Worm (Caenorhabditis elegans): Measurements from ENCODE around the gene Y73C8C.12.

ce11 chrV:3133293-3133755 is 8.3 kb downstream of the Y73C8C.12 start, which contains the start of gene F02C9.2:
- TF ChIP-seq ztf-29 (GFP tag; IDR thresholded peaks at IDR 0.05), result no peak
- TF ChIP-seq med-1 (GFP tag; optimal IDR thresholded peaks at IDR 0.05; ENCODE audit: insufficient read depth), result no peak
- no peak for TF ChIP-seq tab-1 (GFP tag; IDR thresholded peaks at IDR 0.05)
- TF ChIP-seq flt-1 (GFP tag; IDR thresholded peaks at IDR 0.05), result no peak
- no peak for TF ChIP-seq T22C8.4 (GFP tag; IDR thresholded peaks at IDR 0.05)
- TF ChIP-seq cog-1 (tag; optimal IDR thresholded peaks at IDR 0.05), result no peak
- no peak for TF ChIP-seq klf-2 (GFP tag; conservative IDR thresholded peaks at IDR 0.05)

Measured in whole organism, midembryonic.